Fruit fly (Drosophila melanogaster) whole organism, embryonic: ENCODE measurements around the gene CG34125.

Experiments used
- ATbp ChIP-seq: fragments of 200-800 bp; sonication (Bioruptor generic); optimal IDR thresholded peaks from 2 replicates; lab custom pipeline; 2017; ENCODE audit warnings: missing biosample characterization, mild to moderate bottlenecking, missing genetic modification characterization, missing genetic modification reagents
- Asciz ChIP-seq: fragments of 200-800 bp; sonication (Bioruptor generic); optimal IDR thresholded peaks from 2 replicates; lab custom pipeline; 2017; ENCODE audit warnings: missing biosample characterization, mild to moderate bottlenecking, missing genetic modification characterization, missing genetic modification reagents
- Awh ChIP-seq: fragments of 200-800 bp; sonication (Bioruptor generic); IDR thresholded peaks from 2 replicates; pipeline ENCODE4, ENCODE4 v1.3.6; 2022; ENCODE audit warnings: missing biosample characterization, missing genetic modification characterization
- CG10209 ChIP-seq: fragments of 200-800 bp; sonication (Bioruptor generic); optimal IDR thresholded peaks from 3 replicates; lab custom pipeline; 2017; ENCODE audit warnings: missing biosample characterization, mild to moderate bottlenecking, missing genetic modification characterization, missing genetic modification reagents
- CG10267 ChIP-seq: fragments of 200-800 bp; sonication (Bioruptor generic); optimal IDR thresholded peaks from 2 replicates; lab custom pipeline; 2018; ENCODE audit warnings: missing biosample characterization, mild to moderate bottlenecking, missing genetic modification characterization, moderate library complexity
- CG10654 ChIP-seq: fragments of 200-800 bp; sonication (Bioruptor generic); optimal IDR thresholded peaks from 2 replicates; lab custom pipeline; 2016; ENCODE audit warnings: missing biosample characterization, missing genetic modification characterization
- CG10979 ChIP-seq: fragments of 200-800 bp; sonication (Bioruptor generic); optimal IDR thresholded peaks from 2 replicates; lab custom pipeline; 2018; ENCODE audit warnings: missing biosample characterization, mild to moderate bottlenecking, missing genetic modification characterization, moderate library complexity
- CG13424 ChIP-seq: fragments of 200-800 bp; sonication (Bioruptor generic); optimal IDR thresholded peaks from 2 replicates; lab custom pipeline; 2019; ENCODE audit warnings: missing biosample characterization, mild to moderate bottlenecking, missing genetic modification characterization, moderate library complexity
- CG14014 ChIP-seq: fragments of 200-800 bp; sonication (Bioruptor generic); IDR thresholded peaks from 2 replicates; pipeline ENCODE4 v1.3.6; 2022; ENCODE audit warnings: missing biosample characterization, missing genetic modification characterization
- CG15601 ChIP-seq: fragments of 200-800 bp; sonication (Bioruptor generic); optimal IDR thresholded peaks from 3 replicates; lab custom pipeline; 2019; ENCODE audit warnings: missing biosample characterization, mild to moderate bottlenecking, missing genetic modification characterization, moderate library complexity
- CG15696 ChIP-seq: fragments of 200-800 bp; sonication (Bioruptor generic); optimal IDR thresholded peaks from 2 replicates; lab custom pipeline; 2019; ENCODE audit warnings: missing biosample characterization, mild to moderate bottlenecking, missing genetic modification characterization, moderate library complexity
- CG17568 ChIP-seq: fragments of 200-800 bp; sonication (Bioruptor generic); optimal IDR thresholded peaks from 2 replicates; lab custom pipeline; 2018; ENCODE audit warnings: missing biosample characterization, mild to moderate bottlenecking, missing genetic modification characterization, moderate library complexity
- CG17829 ChIP-seq: fragments of 200-800 bp; optimal IDR thresholded peaks from 2 replicates; lab custom pipeline; 2019; ENCODE audit warnings: missing biosample characterization, mild to moderate bottlenecking, missing genetic modification characterization, moderate library complexity
- CG17912 ChIP-seq: fragments of 200-800 bp; sonication (Bioruptor generic); optimal IDR thresholded peaks from 2 replicates; lab custom pipeline; 2018; ENCODE audit warnings: missing biosample characterization, mild to moderate bottlenecking, missing genetic modification characterization
- CG3065 ChIP-seq: fragments of 200-800 bp; sonication (Bioruptor generic); optimal IDR thresholded peaks from 2 replicates; lab custom pipeline; 2016; ENCODE audit warnings: missing biosample characterization, missing genetic modification characterization
- CG31441 ChIP-seq: fragments of 200-800 bp; sonication (Bioruptor generic); IDR thresholded peaks from 2 replicates; pipeline ENCODE4 v1.3.6; 2022; ENCODE audit warnings: missing biosample characterization, missing genetic modification characterization
- CG3281 ChIP-seq: fragments of 200-800 bp; sonication (Bioruptor generic); optimal IDR thresholded peaks from 3 replicates; lab custom pipeline; 2017; ENCODE audit warnings: missing biosample characterization, mild to moderate bottlenecking, missing genetic modification characterization
- CG4360 ChIP-seq: fragments of 200-800 bp; sonication (Bioruptor generic); IDR thresholded peaks from 2 replicates; pipeline ENCODE4 v1.3.6; 2022; ENCODE audit warnings: missing biosample characterization, missing genetic modification characterization
- CG7372 ChIP-seq: fragments of 200-800 bp; sonication (Bioruptor generic); IDR thresholded peaks from 2 replicates; pipeline ENCODE4 v1.3.6; 2022; ENCODE audit warnings: missing biosample characterization, missing genetic modification characterization
- CG7745 ChIP-seq: fragments of 200-800 bp; sonication (Bioruptor generic); optimal IDR thresholded peaks from 2 replicates; lab custom pipeline; 2018; ENCODE audit warnings: missing biosample characterization, mild to moderate bottlenecking, missing genetic modification characterization, moderate library complexity
- CG8924 ChIP-seq: fragments of 200-800 bp; optimal IDR thresholded peaks from 3 replicates; lab custom pipeline; 2019; ENCODE audit warnings: missing biosample characterization, mild to moderate bottlenecking, missing genetic modification characterization, moderate library complexity
- D ChIP-seq, 2 experiments: fragments of 200-800 bp in 1 of 2; fragments of >200 bp in 1 of 2; sonication (Bioruptor generic) in 1 of 2; optimal IDR thresholded peaks; 2 replicates in 1 of 2; 3 replicates in 1 of 2; lab custom pipeline; 2017; ENCODE audit warnings: mild to moderate bottlenecking in 1 of 2, missing biosample characterization in 1 of 2, missing genetic modification characterization in 1 of 2, missing genetic modification reagents in 1 of 2
- HLH4C ChIP-seq: fragments of 200-800 bp; sonication (Bioruptor generic); IDR thresholded peaks from 3 replicates; pipeline ENCODE4 v1.3.6; 2022; ENCODE audit warnings: missing biosample characterization, missing genetic modification characterization; ENCODE audit not compliant: partially characterized antibody
- Hr3 ChIP-seq: fragments of 200-800 bp; sonication (Bioruptor generic); optimal IDR thresholded peaks from 3 replicates; lab custom pipeline; 2016; ENCODE audit warnings: missing biosample characterization, missing genetic modification characterization
- Med ChIP-seq: fragments of 200-800 bp; sonication (Bioruptor generic); peaks from one replicate; lab custom pipeline; 2016; ENCODE audit warnings: missing biosample characterization, missing genetic modification characterization, mild to moderate bottlenecking, inconsistent platforms, moderate library complexity
- NFAT ChIP-seq: fragments of 200-800 bp; sonication (Bioruptor generic); IDR thresholded peaks from 2 replicates; pipeline ENCODE4 v1.3.6; 2022; ENCODE audit warnings: missing biosample characterization, missing genetic modification characterization
- Six4 ChIP-seq: fragments of 200-800 bp; sonication (Bioruptor generic); optimal IDR thresholded peaks from 2 replicates; lab custom pipeline; 2016; ENCODE audit warnings: missing biosample characterization, missing genetic modification characterization
- Sox100B ChIP-seq: fragments of 200-800 bp; sonication (Bioruptor generic); optimal IDR thresholded peaks from 3 replicates; lab custom pipeline; 2018; ENCODE audit warnings: missing biosample characterization, mild to moderate bottlenecking, missing genetic modification characterization
- Sry-β ChIP-seq: fragments of 200-800 bp; sonication (Bioruptor generic); optimal IDR thresholded peaks from 2 replicates; lab custom pipeline; 2018; ENCODE audit warnings: missing biosample characterization, mild to moderate bottlenecking, missing genetic modification characterization, moderate library complexity
- bcd ChIP-seq: fragments of 200-800 bp; sonication (Bioruptor generic); optimal IDR thresholded peaks from 2 replicates; lab custom pipeline; 2017; ENCODE audit warnings: missing biosample characterization, mild to moderate bottlenecking, missing genetic modification characterization
- bsh ChIP-seq, 2 experiments: fragments of 200-800 bp; sonication (Bioruptor generic); optimal IDR thresholded peaks; 2 replicates each; lab custom pipeline; 2017 to 2018; ENCODE audit warnings: mild to moderate bottlenecking in 2 of 2, missing biosample characterization in 2 of 2, missing genetic modification characterization in 2 of 2, moderate library complexity in 1 of 2
- cad ChIP-seq: fragments of >200 bp; optimal IDR thresholded peaks from 2 replicates; lab custom pipeline; 2017; ENCODE audit warnings: missing biosample characterization, missing genetic modification characterization
- dan ChIP-seq: fragments of 200-800 bp; sonication (Bioruptor generic); IDR thresholded peaks from 2 replicates; pipeline ENCODE4 v1.3.6; 2022; ENCODE audit warnings: missing biosample characterization, missing genetic modification characterization
- disco-r ChIP-seq: fragments of 200-800 bp; sonication (Bioruptor generic); optimal IDR thresholded peaks from 2 replicates; lab custom pipeline; 2016; ENCODE audit warnings: missing biosample characterization, missing genetic modification characterization
- dm ChIP-seq: fragments of 200-800 bp; sonication (Bioruptor generic); optimal IDR thresholded peaks from 3 replicates; lab custom pipeline; 2016; ENCODE audit warnings: missing biosample characterization, missing genetic modification characterization
- dmrt99B ChIP-seq: fragments of 200-800 bp; sonication (Bioruptor generic); optimal IDR thresholded peaks from 2 replicates; lab custom pipeline; 2018; ENCODE audit warnings: missing biosample characterization, mild to moderate bottlenecking, missing genetic modification characterization, moderate library complexity
- fd96Cb ChIP-seq: fragments of 200-800 bp; sonication (Bioruptor generic); optimal IDR thresholded peaks from 2 replicates; lab custom pipeline; 2018; ENCODE audit warnings: missing biosample characterization, mild to moderate bottlenecking, missing genetic modification characterization, moderate library complexity
- gem ChIP-seq: fragments of 200-800 bp; sonication (Bioruptor generic); optimal IDR thresholded peaks from 2 replicates; lab custom pipeline; 2019; ENCODE audit warnings: missing biosample characterization, mild to moderate bottlenecking, missing genetic modification characterization, moderate library complexity
- hbn ChIP-seq: fragments of 200-800 bp; sonication (Bioruptor generic); IDR thresholded peaks from 2 replicates; pipeline ENCODE4 v1.3.6; 2022; ENCODE audit warnings: missing biosample characterization, missing genetic modification characterization; ENCODE audit not compliant: partially characterized antibody
- kah ChIP-seq: fragments of 200-800 bp; sonication (Bioruptor generic); optimal IDR thresholded peaks from 2 replicates; lab custom pipeline; 2018; ENCODE audit warnings: missing biosample characterization, mild to moderate bottlenecking, missing genetic modification characterization
- kay ChIP-seq: fragments of 200-800 bp; sonication (Bioruptor generic); optimal IDR thresholded peaks from 2 replicates; lab custom pipeline; 2016; ENCODE audit warnings: missing biosample characterization, missing genetic modification characterization
- pros ChIP-seq: fragments of 200-800 bp; sonication (Bioruptor generic); optimal IDR thresholded peaks from 3 replicates; lab custom pipeline; 2019; ENCODE audit warnings: missing biosample characterization, mild to moderate bottlenecking, missing genetic modification characterization, moderate library complexity
- row ChIP-seq: fragments of 200-800 bp; sonication (Bioruptor generic); IDR thresholded peaks from 3 replicates; pipeline ENCODE4 v1.3.6; 2022; ENCODE audit warnings: missing biosample characterization, missing genetic modification characterization
- sens ChIP-seq: fragments of 200-800 bp; sonication (Bioruptor generic); peaks from one replicate; lab custom pipeline; 2016; ENCODE audit warnings: missing biosample characterization, missing genetic modification characterization
- slp2 ChIP-seq: fragments of 200-800 bp; sonication (Bioruptor generic); optimal IDR thresholded peaks from 2 replicates; lab custom pipeline; 2016; ENCODE audit warnings: missing biosample characterization, missing genetic modification characterization
- tin ChIP-seq: fragments of 200-800 bp; sonication (Bioruptor generic); optimal IDR thresholded peaks from 3 replicates; lab custom pipeline; 2016; ENCODE audit warnings: missing biosample characterization, missing genetic modification characterization
- toy ChIP-seq: fragments of 200-800 bp; sonication (Bioruptor generic); IDR thresholded peaks from 2 replicates; pipeline ENCODE4 v1.3.6; 2022; ENCODE audit warnings: missing biosample characterization, missing genetic modification characterization
- tx ChIP-seq: fragments of 200-800 bp; sonication (Bioruptor generic); optimal IDR thresholded peaks from 2 replicates; lab custom pipeline; 2016; ENCODE audit warnings: missing biosample characterization, missing genetic modification characterization
- unpg ChIP-seq: fragments of 200-800 bp; sonication (Bioruptor generic); optimal IDR thresholded peaks from 3 replicates; lab custom pipeline; 2018; ENCODE audit warnings: missing biosample characterization, mild to moderate bottlenecking, missing genetic modification characterization, moderate library complexity
- zfh1 ChIP-seq: fragments of 200-800 bp; sonication (Bioruptor generic); IDR thresholded peaks from 3 replicates; pipeline ENCODE4 v1.3.6; 2022; ENCODE audit warnings: missing biosample characterization, missing genetic modification characterization

Gene CG34125

DNA sequence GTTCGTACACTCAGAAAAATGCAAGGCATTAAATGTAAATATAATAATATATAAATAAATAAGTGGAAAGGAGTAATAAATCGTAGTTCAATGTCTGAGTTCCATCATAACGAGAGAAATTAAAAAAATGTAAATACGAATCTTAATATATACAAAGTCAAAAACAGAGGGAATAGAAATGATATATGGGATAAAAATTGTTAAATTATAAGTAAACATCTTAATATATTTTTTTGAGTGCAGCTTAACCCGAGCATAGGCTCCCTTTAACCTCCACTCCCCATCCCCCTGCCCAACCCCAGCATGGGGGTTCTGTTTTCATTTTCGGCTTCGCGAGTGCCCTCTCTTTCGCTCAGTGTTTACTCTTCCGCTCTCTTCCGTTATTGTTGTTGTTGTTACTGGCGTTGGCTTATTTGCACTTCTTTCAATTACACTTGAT, 49.7 kb upstream of the CG34125 start (continued):
- TF ChIP-seq CG10979 (peak; percentile 64), CG10209 (GFP tag; lab: Kevin White, UChicago) (peak; percentile 19), CG14014 (0 out of 2 replicates have a peak, but pooled peaks have one; percentile 9), Sox100B (GFP tag; lab: Kevin White, UChicago) (peak; percentile 40), CG4360 (peak; percentile 46), slp2 (GFP tag; lab: Kevin White, UChicago) (no peak), Hr3 (GFP tag; lab: Kevin White, UChicago) (peak; percentile 17), sens (peak; percentile 87), CG3281 (peak; percentile 3), HLH4C (GFP tag; lab: Robert Waterston, UW) (no peak), NFAT (GFP tag; lab: Robert Waterston, UW) (no peak), unpg (GFP tag; lab: Kevin White, UChicago) (peak; percentile 22), Six4 (GFP tag; lab: Kevin White, UChicago) (peak; percentile 21), CG17568 (GFP tag; lab: Kevin White, UChicago) (no peak), CG31441 (GFP tag; lab: Robert Waterston, UW) (peak; percentile 51), CG8924 (tag; lab: Kevin White, UChicago) (peak; percentile 41), CG17829 (peak; percentile 30), Med (GFP tag; lab: Kevin White, UChicago) (peak; percentile 58), tin (peak; percentile 8), gem (peak; percentile 60), bcd (GFP tag; lab: Kevin White, UChicago) (peak; percentile 23), dm (GFP tag; lab: Kevin White, UChicago) (no peak), row (GFP tag; lab: Robert Waterston, UW) (peak; percentile 35; the same call in 1 of the 3 replicates), ATbp (GFP tag; lab: Kevin White, UChicago) (peak; percentile 47), dmrt99B (tag; lab: Kevin White, UChicago) (peak; percentile 51), Awh (GFP tag; lab: Robert Waterston, UW) (peak; percentile 53; the same call in 1 of the 2 replicates), CG7372 (GFP tag; lab: Robert Waterston, UW) (no peak), cad (GFP tag; lab: Kevin White, UChicago) (no peak), CG10654 (no peak), Asciz (GFP tag; lab: Kevin White, UChicago) (peak; percentile 44), bsh (GFP tag; optimal IDR thresholded peaks at IDR 0.05; lab: Kevin White, UChicago) (peak in 1 of 2 experiments; percentile 24), kah (GFP tag; lab: Kevin White, UChicago) (no peak), CG15601 (tag; lab: Kevin White, UChicago) (peak; percentile 7), dan (GFP tag; lab: Robert Waterston, UW) (no peak), CG15696 (tag; lab: Kevin White, UChicago) (peak; percentile 26), CG3065 (GFP tag; lab: Kevin White, UChicago) (no peak), CG17912 (GFP tag; lab: Kevin White, UChicago) (no peak), Sry-β (GFP tag; lab: Kevin White, UChicago) (no peak), hbn (GFP tag; lab: Robert Waterston, UW) (no peak), fd96Cb (tag; lab: Kevin White, UChicago) (peak; percentile 50), CG10267 (tag; lab: Kevin White, UChicago) (peak; percentile 36), D (optimal IDR thresholded peaks at IDR 0.05; lab: Kevin White, UChicago) (no peak), D (GFP tag; optimal IDR thresholded peaks at IDR 0.05; lab: Kevin White, UChicago) (peak; percentile 4), tx (GFP tag; lab: Kevin White, UChicago) (no peak), pros (GFP tag; lab: Kevin White, UChicago) (no peak), CG13424 (peak; percentile 24), toy (GFP tag; lab: Robert Waterston, UW) (no peak), disco-r (GFP tag; lab: Kevin White, UChicago) (no peak), zfh1 (GFP tag; lab: Robert Waterston, UW) (0 out of 3 replicates have a peak, but pooled peaks have one; percentile 13), kay (GFP tag; lab: Kevin White, UChicago) (no peak), CG7745 (tag; lab: Kevin White, UChicago) (no peak)
